Fruit fly (Drosophila melanogaster) whole organism, embryonic: Measurements from ENCODE around the gene mio.

ENCODE experiments used
- Ada2b ChIP-seq: fragments of 200-800 bp; sonication (Bioruptor generic); IDR thresholded peaks from 2 replicates; pipeline ENCODE4 v1.3.6; 2022; ENCODE audit warnings: missing biosample characterization, missing genetic modification characterization
- Awh ChIP-seq: fragments of 200-800 bp; sonication (Bioruptor generic); IDR thresholded peaks from 2 replicates; pipeline ENCODE4, ENCODE4 v1.3.6; 2022; ENCODE audit warnings: missing biosample characterization, missing genetic modification characterization
- CG10431 ChIP-seq: fragments of 200-800 bp; sonication (Bioruptor generic); optimal IDR thresholded peaks from 3 replicates; lab custom pipeline; 2018; ENCODE audit warnings: missing biosample characterization, mild to moderate bottlenecking, missing genetic modification characterization
- CG10654 ChIP-seq: fragments of 200-800 bp; sonication (Bioruptor generic); optimal IDR thresholded peaks from 2 replicates; lab custom pipeline; 2016; ENCODE audit warnings: missing biosample characterization, missing genetic modification characterization
- CG11247 ChIP-seq: fragments of 200-800 bp; sonication (Bioruptor generic); IDR thresholded peaks from 2 replicates; pipeline ENCODE4 v1.3.6; 2022; ENCODE audit warnings: missing biosample characterization, missing genetic modification characterization
- CG11398 ChIP-seq: fragments of 200-800 bp; sonication (Bioruptor generic); optimal IDR thresholded peaks from 2 replicates; lab custom pipeline; 2016; ENCODE audit warnings: missing biosample characterization, missing genetic modification characterization
- CG11456 ChIP-seq: fragments of 200-800 bp; sonication (Bioruptor generic); IDR thresholded peaks from 3 replicates; pipeline ENCODE4 v1.3.6; 2022; ENCODE audit warnings: missing biosample characterization, missing genetic modification characterization
- CG11723 ChIP-seq: fragments of 200-800 bp; sonication (Bioruptor generic); optimal IDR thresholded peaks from 2 replicates; lab custom pipeline; 2017; ENCODE audit warnings: missing biosample characterization, mild to moderate bottlenecking, missing genetic modification characterization
- CG12769 ChIP-seq: fragments of 200-800 bp; sonication (Bioruptor generic); optimal IDR thresholded peaks from 2 replicates; lab custom pipeline; 2019; ENCODE audit warnings: missing biosample characterization, mild to moderate bottlenecking, missing genetic modification characterization, moderate library complexity
- CG14965 ChIP-seq: fragments of 200-800 bp; sonication (Bioruptor generic); optimal IDR thresholded peaks from 2 replicates; lab custom pipeline; 2016; ENCODE audit warnings: missing biosample characterization, missing genetic modification characterization, borderline replicate concordance
- CG15696 ChIP-seq: fragments of 200-800 bp; sonication (Bioruptor generic); optimal IDR thresholded peaks from 2 replicates; lab custom pipeline; 2019; ENCODE audit warnings: missing biosample characterization, mild to moderate bottlenecking, missing genetic modification characterization, moderate library complexity
- CG1647 ChIP-seq: fragments of 200-800 bp; sonication (Bioruptor generic); optimal IDR thresholded peaks from 3 replicates; lab custom pipeline; 2016; ENCODE audit warnings: missing biosample characterization, missing genetic modification characterization
- CG30020 ChIP-seq: fragments of 200-800 bp; optimal IDR thresholded peaks from 2 replicates; lab custom pipeline; 2019; ENCODE audit warnings: missing biosample characterization, mild to moderate bottlenecking, missing genetic modification characterization, moderate library complexity
- CG30403 ChIP-seq: fragments of 200-800 bp; sonication (Bioruptor generic); optimal IDR thresholded peaks from 3 replicates; lab custom pipeline; 2016; ENCODE audit warnings: missing biosample characterization, missing genetic modification characterization
- CG32532 ChIP-seq: fragments of 200-800 bp; sonication (Bioruptor generic); IDR thresholded peaks from 2 replicates; pipeline ENCODE4 v1.3.6; 2022; ENCODE audit warnings: missing biosample characterization, missing genetic modification characterization
- CG4328 ChIP-seq: fragments of 200-800 bp; sonication (Bioruptor generic); optimal IDR thresholded peaks from 3 replicates; lab custom pipeline; 2017; ENCODE audit warnings: missing biosample characterization, missing genetic modification reagents, missing genetic modification characterization
- CG6175 ChIP-seq: fragments of 200-800 bp; sonication (Bioruptor generic); IDR thresholded peaks from 3 replicates; pipeline ENCODE4 v1.3.6; 2022; ENCODE audit warnings: missing biosample characterization, missing genetic modification characterization
- CG6654 ChIP-seq: fragments of 200-800 bp; sonication (Bioruptor generic); optimal IDR thresholded peaks from 2 replicates; lab custom pipeline; 2017; ENCODE audit warnings: missing biosample characterization, mild to moderate bottlenecking, missing genetic modification characterization
- CG8924 ChIP-seq: fragments of 200-800 bp; optimal IDR thresholded peaks from 3 replicates; lab custom pipeline; 2019; ENCODE audit warnings: missing biosample characterization, mild to moderate bottlenecking, missing genetic modification characterization, moderate library complexity
- CG9797 ChIP-seq: fragments of 200-800 bp; sonication (Bioruptor generic); optimal IDR thresholded peaks from 3 replicates; lab custom pipeline; 2018; ENCODE audit warnings: missing biosample characterization, mild to moderate bottlenecking, missing genetic modification characterization
- CG9932 ChIP-seq: fragments of 200-800 bp; sonication (Bioruptor generic); IDR thresholded peaks from 2 replicates; pipeline ENCODE4 v1.3.6; 2022; ENCODE audit warnings: missing biosample characterization, missing genetic modification characterization
- Deaf1 ChIP-seq: fragments of 200-800 bp; optimal IDR thresholded peaks from 3 replicates; lab custom pipeline; 2019; ENCODE audit warnings: missing biosample characterization, mild to moderate bottlenecking, missing genetic modification characterization, moderate library complexity
- Dek ChIP-seq: fragments of 200-800 bp; sonication (Bioruptor generic); optimal IDR thresholded peaks from 3 replicates; lab custom pipeline; 2019; ENCODE audit warnings: missing biosample characterization, mild to moderate bottlenecking, missing genetic modification characterization, moderate library complexity
- ERR ChIP-seq: fragments of 200-800 bp; sonication (Bioruptor generic); optimal IDR thresholded peaks from 2 replicates; lab custom pipeline; 2016; ENCODE audit warnings: missing biosample characterization, missing genetic modification characterization
- Hr3 ChIP-seq: fragments of 200-800 bp; sonication (Bioruptor generic); optimal IDR thresholded peaks from 3 replicates; lab custom pipeline; 2016; ENCODE audit warnings: missing biosample characterization, missing genetic modification characterization
- Hsf ChIP-seq: fragments of 200-800 bp; sonication (Bioruptor generic); optimal IDR thresholded peaks from 3 replicates; lab custom pipeline; 2016; ENCODE audit warnings: missing biosample characterization, missing genetic modification characterization
- Lpt ChIP-seq: fragments of >200 bp; optimal IDR thresholded peaks from 2 replicates; lab custom pipeline; 2018; ENCODE audit warnings: missing biosample characterization, missing genetic modification characterization
- MESR4 ChIP-seq: fragments of 200-800 bp; sonication (Bioruptor generic); optimal IDR thresholded peaks from 2 replicates; lab custom pipeline; 2018; ENCODE audit warnings: missing biosample characterization, mild to moderate bottlenecking, missing genetic modification characterization, moderate library complexity
- MTF-1 ChIP-seq: fragments of 200-800 bp; sonication (Bioruptor generic); optimal IDR thresholded peaks from 2 replicates; lab custom pipeline; 2018; ENCODE audit warnings: missing biosample characterization, mild to moderate bottlenecking, missing genetic modification characterization, borderline replicate concordance
- Med ChIP-seq: fragments of 200-800 bp; sonication (Bioruptor generic); peaks from one replicate; lab custom pipeline; 2016; ENCODE audit warnings: missing biosample characterization, missing genetic modification characterization, mild to moderate bottlenecking, inconsistent platforms, moderate library complexity
- Opbp ChIP-seq: fragments of 200-800 bp; sonication (Bioruptor generic); IDR thresholded peaks from 3 replicates; pipeline ENCODE4 v1.3.6; 2022; ENCODE audit warnings: missing biosample characterization, missing genetic modification characterization; ENCODE audit not compliant: partially characterized antibody
- Trl ChIP-seq, 3 experiments: fragments of >200 bp in 2 of 3; fragments of 200-800 bp in 1 of 3; sonication (Bioruptor generic) in 1 of 3; optimal IDR thresholded peaks; 2 replicates in 1 of 3; 3 replicates in 2 of 3; lab custom pipeline; 2016 to 2017; ENCODE audit warnings: missing biosample characterization in 1 of 3, missing genetic modification characterization in 1 of 3
- Xbp1 ChIP-seq: fragments of 200-800 bp; sonication (Bioruptor generic); optimal IDR thresholded peaks from 3 replicates; lab custom pipeline; 2016; ENCODE audit warnings: missing biosample characterization, mild to moderate bottlenecking, missing genetic modification characterization
- ase ChIP-seq: fragments of 200-800 bp; sonication (Bioruptor generic); IDR thresholded peaks from 3 replicates; pipeline ENCODE4 v1.3.6; 2022; ENCODE audit warnings: missing biosample characterization, missing genetic modification characterization
- chm ChIP-seq: fragments of 200-800 bp; sonication (Bioruptor generic); IDR thresholded peaks from 2 replicates; pipeline ENCODE4 v1.3.6; 2022; ENCODE audit warnings: missing biosample characterization, missing genetic modification characterization
- crp ChIP-seq, 2 experiments: fragments of 200-800 bp; sonication (Bioruptor generic); optimal IDR thresholded peaks; 2 replicates in 1 of 2; 3 replicates in 1 of 2; lab custom pipeline; 2017; ENCODE audit warnings: missing biosample characterization in 2 of 2, missing genetic modification characterization in 2 of 2, mild to moderate bottlenecking in 1 of 2, moderate library complexity in 1 of 2
- gem ChIP-seq: fragments of 200-800 bp; sonication (Bioruptor generic); optimal IDR thresholded peaks from 2 replicates; lab custom pipeline; 2019; ENCODE audit warnings: missing biosample characterization, mild to moderate bottlenecking, missing genetic modification characterization, moderate library complexity
- grau ChIP-seq: fragments of 200-800 bp; optimal IDR thresholded peaks from 3 replicates; lab custom pipeline; 2019; ENCODE audit warnings: missing biosample characterization, mild to moderate bottlenecking, missing genetic modification characterization, moderate library complexity
- gsb ChIP-seq: fragments of 200-800 bp; sonication (Bioruptor generic); IDR thresholded peaks from 2 replicates; pipeline ENCODE4 v1.3.6; 2022; ENCODE audit warnings: missing biosample characterization, missing genetic modification characterization
- ham ChIP-seq: fragments of 200-800 bp; sonication (Bioruptor generic); IDR thresholded peaks from 2 replicates; pipeline ENCODE4 v1.3.6; 2022; ENCODE audit warnings: missing biosample characterization, missing genetic modification characterization
- ind ChIP-seq: fragments of 200-800 bp; sonication (Bioruptor generic); optimal IDR thresholded peaks from 3 replicates; lab custom pipeline; 2016; ENCODE audit warnings: missing biosample characterization, missing genetic modification characterization
- insv ChIP-seq, 2 experiments: fragments of 200-800 bp; sonication (Bioruptor generic); optimal IDR thresholded peaks; 3 replicates each; lab custom pipeline; 2016 to 2018; ENCODE audit warnings: missing biosample characterization in 2 of 2, missing genetic modification characterization in 2 of 2
- maf-S ChIP-seq: fragments of 200-800 bp; sonication (Bioruptor generic); optimal IDR thresholded peaks from 2 replicates; lab custom pipeline; 2016; ENCODE audit warnings: missing biosample characterization, missing genetic modification characterization
- phol ChIP-seq: fragments of 200-800 bp; sonication (Bioruptor generic); optimal IDR thresholded peaks from 3 replicates; lab custom pipeline; 2018; ENCODE audit warnings: missing biosample characterization, mild to moderate bottlenecking, missing genetic modification characterization, moderate library complexity
- pita ChIP-seq: fragments of 200-800 bp; sonication (Bioruptor generic); optimal IDR thresholded peaks from 2 replicates; lab custom pipeline; 2017; ENCODE audit warnings: missing biosample characterization, mild to moderate bottlenecking, missing genetic modification characterization
- pum ChIP-seq: fragments of 200-800 bp; sonication (Bioruptor generic); optimal IDR thresholded peaks from 2 replicates; lab custom pipeline; 2016; ENCODE audit warnings: missing biosample characterization, missing genetic modification characterization
- pzg ChIP-seq: fragments of 200-800 bp; sonication (Bioruptor generic); optimal IDR thresholded peaks from 3 replicates; lab custom pipeline; 2018; ENCODE audit warnings: missing biosample characterization, mild to moderate bottlenecking, missing genetic modification characterization, moderate library complexity
- ro ChIP-seq: fragments of 200-800 bp; sonication (Bioruptor generic); IDR thresholded peaks from 2 replicates; pipeline ENCODE4 v1.3.6; 2022; ENCODE audit warnings: missing biosample characterization, missing genetic modification characterization
- stwl ChIP-seq: fragments of 200-800 bp; sonication (Bioruptor generic); optimal IDR thresholded peaks from 3 replicates; lab custom pipeline; 2018; ENCODE audit warnings: missing biosample characterization, mild to moderate bottlenecking, missing genetic modification characterization, moderate library complexity
- yki ChIP-seq: fragments of >200 bp; optimal IDR thresholded peaks from 3 replicates; lab custom pipeline; 2018
- zen2 ChIP-seq: fragments of 200-800 bp; sonication (Bioruptor generic); IDR thresholded peaks from 3 replicates; pipeline ENCODE4 v1.3.6; 2022; ENCODE audit warnings: missing biosample characterization, missing genetic modification characterization; ENCODE audit not compliant: partially characterized antibody

mio gene

DNA sequence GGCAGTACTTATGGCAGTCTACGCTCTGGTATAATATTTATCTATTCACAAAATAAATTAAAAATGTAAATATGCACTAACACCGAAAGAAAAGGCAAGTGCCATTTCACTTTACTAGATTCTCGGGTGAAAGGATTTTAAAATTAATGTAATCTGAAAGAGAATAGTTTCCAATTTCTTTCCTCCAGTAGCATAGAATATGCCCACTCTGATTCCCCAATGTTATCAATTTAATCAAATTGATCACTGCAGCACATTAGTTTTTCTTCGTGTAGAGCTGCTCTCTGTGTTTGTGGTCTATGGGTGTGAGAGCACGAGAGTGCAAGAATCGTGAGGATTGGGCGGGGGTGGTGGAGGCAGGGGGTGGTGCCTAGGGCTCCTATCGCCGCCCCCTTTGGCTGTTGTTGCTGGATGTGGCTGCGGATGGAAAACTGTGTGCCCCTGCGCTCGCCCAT is 16.0 kb upstream of the mio start (continued):
- TF ChIP-seq zen2 (GFP tag; lab: Robert Waterston, UW) (no peak), CG1647 (GFP tag; lab: Kevin White, UChicago) (peak; percentile 46), ham (GFP tag; lab: Robert Waterston, UW) (no peak), CG11723 (peak; percentile 83), CG10431 (GFP tag; lab: Kevin White, UChicago) (peak; percentile 88), CG9797 (peak; percentile 8), MESR4 (GFP tag; lab: Kevin White, UChicago) (peak; percentile 0), Hr3 (GFP tag; lab: Kevin White, UChicago) (peak; percentile 82), CG11456 (GFP tag; lab: Robert Waterston, UW) (0 out of 3 replicates have a peak, but pooled peaks have one; percentile 18), pum (GFP tag; lab: Kevin White, UChicago) (peak; percentile 74), ind (peak; percentile 69), Ada2b (GFP tag; lab: Robert Waterston, UW) (peak; percentile 52), CG4328 (GFP tag; lab: Kevin White, UChicago) (peak; percentile 61), CG6175 (GFP tag; lab: Robert Waterston, UW) (no peak), Hsf (GFP tag; lab: Kevin White, UChicago) (peak; percentile 85), Med (GFP tag; lab: Kevin White, UChicago) (peak; percentile 91), CG14965 (GFP tag; lab: Kevin White, UChicago) (peak; percentile 11), maf-S (GFP tag; lab: Kevin White, UChicago) (peak; percentile 48), CG12769 (tag; lab: Kevin White, UChicago) (no peak), CG15696 (tag; lab: Kevin White, UChicago) (peak; percentile 83), MTF-1 (GFP tag; lab: Kevin White, UChicago) (peak; percentile 37), Awh (GFP tag; lab: Robert Waterston, UW) (peak; percentile 66), CG10654 (GFP tag; lab: Kevin White, UChicago) (peak; percentile 66), CG9932 (no peak), CG32532 (no peak), CG30403 (GFP tag; lab: Kevin White, UChicago) (peak; percentile 87), Dek (tag; lab: Kevin White, UChicago) (no peak), gem (tag; lab: Kevin White, UChicago) (peak; percentile 91), stwl (peak; percentile 10), Deaf1 (tag; lab: Kevin White, UChicago) (no peak), ro (GFP tag; lab: Robert Waterston, UW) (no peak), pita (GFP tag; lab: Kevin White, UChicago) (no peak), grau (tag; lab: Kevin White, UChicago) (peak; percentile 75), Xbp1 (peak; percentile 79), Opbp (GFP tag; lab: Robert Waterston, UW) (no peak), insv (GFP tag; optimal IDR thresholded peaks at IDR 0.05; lab: Kevin White, UChicago) (no peak), CG11398 (peak; percentile 55), chm (GFP tag; lab: Robert Waterston, UW) (peak; percentile 72), Lpt (no peak), phol (tag; lab: Kevin White, UChicago) (peak; percentile 90), ase (GFP tag; lab: Robert Waterston, UW) (peak; percentile 66; the same call in 2 of the 3 replicates), gsb (GFP tag; lab: Robert Waterston, UW) (no peak), pzg (no peak), Trl (optimal IDR thresholded peaks at IDR 0.05; lab: Kevin White, UChicago) (peak in 1 of 2 experiments; percentile 43), Trl (GFP tag; optimal IDR thresholded peaks at IDR 0.05; lab: Kevin White, UChicago) (peak; percentile 69), CG11247 (GFP tag; lab: Robert Waterston, UW) (peak; percentile 48), CG30020 (tag; lab: Kevin White, UChicago) (peak; percentile 61), CG8924 (tag; lab: Kevin White, UChicago) (peak; percentile 87), yki (no peak), CG6654 (GFP tag; lab: Kevin White, UChicago) (peak; percentile 73), crp (GFP tag; optimal IDR thresholded peaks at IDR 0.05; lab: Kevin White, UChicago) (peak in 1 of 2 experiments; percentile 40), ERR (GFP tag; lab: Kevin White, UChicago) (peak; percentile 24)
